Worm (Caenorhabditis elegans): Measurements from ENCODE around the gene srh-258.

srh-258 gene

DNA sequence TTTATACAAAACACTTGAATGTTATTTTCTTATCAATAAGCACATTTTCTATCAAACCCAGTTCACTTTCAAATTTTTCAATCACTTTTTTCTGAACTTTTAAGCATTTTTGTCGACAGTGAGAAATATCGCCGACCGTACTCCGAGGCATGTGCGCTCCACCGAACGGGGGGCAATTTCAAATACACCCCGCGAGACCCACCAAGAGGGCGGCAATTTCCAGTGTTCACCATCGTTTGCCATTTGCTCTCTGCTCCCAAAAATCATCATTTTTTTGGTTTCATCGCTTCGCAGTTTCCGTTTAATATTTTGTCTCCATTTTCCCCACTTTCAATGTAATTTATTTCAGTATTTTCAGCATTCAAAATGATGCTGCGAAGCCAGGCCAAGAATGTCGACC is 9.6 kb upstream of the srh-258 start, which contains the start of gene cyb-3 (continued):
- TF ChIP-seq egrh-3 (GFP tag; IDR thresholded peaks at IDR 0.05) (no peak), unc-62 (GFP tag; optimal IDR thresholded peaks at IDR 0.05) (no peak), attf-6 (GFP tag; IDR thresholded peaks at IDR 0.05) (no peak), xnd-1 (tag; optimal IDR thresholded peaks at IDR 0.05) (peak; percentile 82), ceh-27 (GFP tag; optimal IDR thresholded peaks at IDR 0.05) (no peak), cebp-1 (GFP tag; IDR thresholded peaks at IDR 0.05) (no peak), cebp-1 (tag; optimal IDR thresholded peaks at IDR 0.05) (no peak), mes-4 (tag; optimal IDR thresholded peaks at IDR 0.05) (no peak), F57C9.4 (tag; optimal IDR thresholded peaks at IDR 0.05) (no peak), nhr-27 (tag; optimal IDR thresholded peaks at IDR 0.05) (no peak), gei-17 (GFP tag; optimal IDR thresholded peaks at IDR 0.05) (no peak), akir-1 (GFP tag; optimal IDR thresholded peaks at IDR 0.05) (no peak), lsy-27 (tag; optimal IDR thresholded peaks at IDR 0.05; ENCODE audit: borderline replicate concordance, insufficient read depth) (no peak), rec-8 (tag; optimal IDR thresholded peaks at IDR 0.05) (no peak), ekl-4 (GFP tag; IDR thresholded peaks at IDR 0.05) (no peak), nhr-179 (tag; optimal IDR thresholded peaks at IDR 0.05) (no peak), F55B11.4 (tag; optimal IDR thresholded peaks at IDR 0.05; ENCODE audit: borderline replicate concordance, insufficient read depth) (no peak), snpc-1.1 (tag; optimal IDR thresholded peaks at IDR 0.05; ENCODE audit: insufficient read depth) (no peak), Y67H2A.10 (GFP tag; conservative IDR thresholded peaks at IDR 0.05) (no peak), ztf-6 (GFP tag; IDR thresholded peaks at IDR 0.05) (no peak), T07F8.4 (tag; optimal IDR thresholded peaks at IDR 0.05) (no peak), attf-3 (GFP tag; conservative IDR thresholded peaks at IDR 0.05) (no peak), bed-1 (GFP tag; IDR thresholded peaks at IDR 0.05) (no peak), Y79H2A.3 (GFP tag; conservative IDR thresholded peaks at IDR 0.05) (no peak), B0336.3 (GFP tag; IDR thresholded peaks at IDR 0.05) (no peak), fkh-3 (tag; optimal IDR thresholded peaks at IDR 0.05) (no peak), T26A5.8 (tag; optimal IDR thresholded peaks at IDR 0.05) (no peak), B0035.1 (tag; optimal IDR thresholded peaks at IDR 0.05) (no peak), ztf-28 (GFP tag; IDR thresholded peaks at IDR 0.05) (no peak), ZK185.1 (tag; optimal IDR thresholded peaks at IDR 0.05; ENCODE audit: poor library complexity, severe bottlenecking) (no peak), lin-35 (GFP tag; optimal IDR thresholded peaks at IDR 0.05) (peak in 1 of 3 experiments; percentile 69), nhr-120 (GFP tag; IDR thresholded peaks at IDR 0.05) (no peak), hmg-20 (GFP tag; IDR thresholded peaks at IDR 0.05) (no peak), F57A8.1 (GFP tag; optimal IDR thresholded peaks at IDR 0.05) (no peak), lsl-1 (GFP tag; optimal IDR thresholded peaks at IDR 0.05) (peak; percentile 82), nfyb-1 (GFP tag; IDR thresholded peaks at IDR 0.05) (no peak), dpl-1 (GFP tag; optimal IDR thresholded peaks at IDR 0.05) (peak; percentile 85), mxl-1 (tag; optimal IDR thresholded peaks at IDR 0.05) (no peak), hrde-1 (tag; optimal IDR thresholded peaks at IDR 0.05; ENCODE audit: borderline replicate concordance) (no peak), repo-1 (tag; optimal IDR thresholded peaks at IDR 0.05) (no peak), tlf-1 (GFP tag; optimal IDR thresholded peaks at IDR 0.05) (peak; percentile 48), lin-26 (GFP tag; IDR thresholded peaks at IDR 0.05) (no peak), dpff-1 (tag; optimal IDR thresholded peaks at IDR 0.05) (no peak), ceh-40 (GFP tag; IDR thresholded peaks at IDR 0.05) (no peak), somi-1 (GFP tag; optimal IDR thresholded peaks at IDR 0.05) (no peak), ceh-79 (tag; optimal IDR thresholded peaks at IDR 0.05) (no peak), snpc-1.3 (tag; optimal IDR thresholded peaks at IDR 0.05; ENCODE audit: insufficient read depth) (no peak), hlh-26 (GFP tag; conservative IDR thresholded peaks at IDR 0.05) (no peak), madf-8 (GFP tag; conservative IDR thresholded peaks at IDR 0.05) (peak; percentile 92)

Data from whole organism, young adult.